Worm (Caenorhabditis elegans): ENCODE results near the gene mcm-3AP.

Gene mcm-3AP

DNA sequence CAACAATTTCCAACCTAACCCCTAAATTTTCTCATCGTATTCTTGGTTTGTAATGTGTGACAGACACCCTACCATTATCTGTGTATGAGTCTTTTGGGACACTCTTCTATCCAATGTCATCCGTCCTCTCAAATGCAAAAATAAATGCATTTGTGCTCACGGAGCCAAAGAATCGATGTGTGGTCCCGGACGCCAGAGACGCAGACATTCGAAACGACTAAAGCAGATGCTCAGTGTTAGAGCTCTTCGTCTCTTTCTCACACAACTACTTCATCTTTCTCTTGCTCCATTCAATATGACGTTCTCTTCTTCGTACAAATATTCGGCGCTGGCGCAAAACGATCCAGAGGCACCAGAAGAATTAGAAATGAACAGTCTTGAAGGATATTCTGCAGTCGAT, 31.1 kb downstream of the mcm-3AP start, which contains the start of gene unc-24 (continued):
- TF ChIP-seq sma-9 (GFP tag; optimal IDR thresholded peaks at IDR 0.05) (peak; percentile 16), sma-9 (tag; optimal IDR thresholded peaks at IDR 0.05) (no peak), ama-1 (optimal IDR thresholded peaks at IDR 0.05) (no peak), lsy-2 (tag; optimal IDR thresholded peaks at IDR 0.05) (no peak), gmeb-1 (tag; optimal IDR thresholded peaks at IDR 0.05) (no peak)

DNA sequence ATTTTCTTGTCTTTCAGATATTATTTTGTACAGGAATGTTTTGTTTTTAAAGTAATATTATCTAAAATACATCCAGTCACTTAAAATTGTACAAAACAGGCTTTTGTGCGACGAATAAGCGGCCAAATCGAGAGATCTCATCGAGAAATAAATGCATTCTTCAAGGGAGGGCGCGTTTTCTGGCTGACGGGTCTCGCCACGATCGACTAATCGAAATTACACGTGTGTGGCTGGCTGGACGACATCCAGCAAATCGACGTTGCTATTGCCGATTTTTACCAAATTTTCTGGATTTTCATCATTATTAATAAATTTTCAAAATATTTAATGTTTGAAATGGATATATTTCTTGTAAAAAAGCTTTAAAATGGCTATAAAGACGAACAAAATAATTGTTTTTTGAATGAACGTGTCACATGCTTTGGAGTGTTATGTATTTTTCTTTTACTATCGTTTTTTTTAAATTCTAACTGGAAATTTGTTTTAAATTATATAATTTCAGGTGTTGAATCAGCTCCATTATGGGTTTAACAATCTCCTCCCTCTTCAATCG, 33.6 kb downstream of the mcm-3AP start, which contains the start of gene arf-5:
Gene arf-5 (plus strand): TSS at position 503 of the 553 bp plus-strand sequence.
- peak; percentile 37 for TF ChIP-seq lin-13 (GFP tag; optimal IDR thresholded peaks at IDR 0.05)
- peak; percentile 42 for TF ChIP-seq nhr-129 (tag; optimal IDR thresholded peaks at IDR 0.05)
- no peak for TF ChIP-seq ama-1 (optimal IDR thresholded peaks at IDR 0.05)
- TF ChIP-seq ZK546.5 (tag; optimal IDR thresholded peaks at IDR 0.05): no peak
- TF ChIP-seq lsy-2 (tag; optimal IDR thresholded peaks at IDR 0.05): peak in 1 of 2 experiments; percentile 74
- peak; percentile 52 for TF ChIP-seq unc-55 (GFP tag; optimal IDR thresholded peaks at IDR 0.05)
- no peak for TF ChIP-seq sem-4 (tag; optimal IDR thresholded peaks at IDR 0.05)
- TF ChIP-seq lin-11 (tag; optimal IDR thresholded peaks at IDR 0.05): peak; percentile 9
- peak in 1 of 2 experiments; percentile 36 for TF ChIP-seq mdl-1 (tag; optimal IDR thresholded peaks at IDR 0.05)
- peak; percentile 48 for TF ChIP-seq C34F6.9 (tag; optimal IDR thresholded peaks at IDR 0.05)
- peak; percentile 73 for TF ChIP-seq crh-2 (tag; optimal IDR thresholded peaks at IDR 0.05)

DNA sequence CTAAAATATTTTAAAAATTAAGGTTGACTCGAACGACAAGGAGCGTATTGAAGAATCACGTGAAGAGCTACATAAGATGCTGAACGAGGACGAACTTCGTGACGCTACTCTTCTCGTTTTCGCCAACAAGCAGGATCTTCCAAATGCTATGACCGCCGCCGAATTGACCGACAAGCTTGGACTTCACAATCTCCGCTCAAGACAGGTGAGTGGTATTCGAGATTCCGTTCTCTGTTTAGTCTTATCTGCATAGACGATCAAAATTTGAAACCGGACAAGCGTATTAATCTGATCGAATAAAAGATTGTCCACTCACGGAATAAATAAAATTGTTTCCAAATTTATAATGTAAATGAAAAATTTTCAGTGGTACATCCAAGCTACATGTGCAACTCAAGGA, 34.5 kb downstream of the mcm-3AP start:
- TF ChIP-seq alr-1 (tag; optimal IDR thresholded peaks at IDR 0.05) (no peak), elt-1 (tag; optimal IDR thresholded peaks at IDR 0.05) (peak; percentile 4), lin-11 (tag; optimal IDR thresholded peaks at IDR 0.05) (no peak), sma-9 (GFP tag; optimal IDR thresholded peaks at IDR 0.05) (peak; percentile 4), sma-9 (tag; optimal IDR thresholded peaks at IDR 0.05) (no peak), mab-5 (tag; optimal IDR thresholded peaks at IDR 0.05) (no peak)

DNA sequence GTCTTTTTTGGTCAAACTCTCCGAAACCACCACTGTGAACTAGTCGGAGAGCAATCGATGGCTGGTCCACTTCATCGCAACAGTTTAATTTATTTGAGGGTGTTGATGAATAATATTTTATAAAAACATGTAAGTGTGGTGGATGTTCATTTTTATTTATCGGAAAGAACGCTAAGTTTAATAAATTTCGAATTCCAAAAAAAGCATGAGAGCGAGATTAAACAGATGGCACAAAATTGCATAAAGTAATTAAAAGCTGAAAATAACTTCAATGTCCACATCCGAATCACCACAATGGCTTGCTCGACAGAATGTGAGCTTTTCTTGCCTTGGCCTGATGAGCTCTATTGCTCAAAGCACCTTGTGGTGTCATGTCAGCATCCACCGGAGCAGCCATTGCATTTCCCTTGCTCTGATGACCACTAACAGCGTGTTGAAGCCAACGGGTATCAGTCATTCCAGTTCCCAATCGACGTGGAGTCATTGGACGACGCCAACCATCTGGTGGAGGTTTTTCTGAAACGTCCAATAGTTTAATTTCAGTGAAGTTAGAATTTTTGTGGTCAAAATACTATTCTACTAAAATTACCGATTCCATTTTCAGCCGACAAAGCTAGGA, 35.4 kb downstream of the mcm-3AP start:
- TF ChIP-seq nhr-25 (tag; optimal IDR thresholded peaks at IDR 0.05): peak; percentile 8
- TF ChIP-seq nhr-129 (tag; optimal IDR thresholded peaks at IDR 0.05): peak; percentile 19
- TF ChIP-seq ztf-11 (tag; optimal IDR thresholded peaks at IDR 0.05): no peak
- no peak for TF ChIP-seq lin-13 (GFP tag; optimal IDR thresholded peaks at IDR 0.05)
- TF ChIP-seq ceh-82 (tag; optimal IDR thresholded peaks at IDR 0.05): no peak

DNA sequence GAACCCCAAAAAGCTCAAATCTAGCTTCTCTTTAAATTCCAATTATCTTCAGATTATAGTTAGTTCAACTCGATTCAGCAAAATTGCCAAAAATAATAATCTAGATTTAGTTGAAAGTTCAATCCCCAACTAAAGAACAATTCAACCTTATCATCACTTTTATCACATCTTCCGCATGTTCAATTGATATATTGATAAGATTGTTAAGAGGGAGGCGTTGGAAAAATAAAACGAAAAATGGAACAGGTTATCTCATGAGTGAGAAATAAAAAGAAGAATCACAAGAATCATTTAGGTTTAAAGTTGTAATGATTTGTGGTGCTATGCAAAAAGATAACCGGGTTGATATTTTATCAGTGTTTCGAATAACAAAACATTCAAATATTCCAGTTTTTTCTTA, 37.3 kb downstream of the mcm-3AP start:
- no peak for TF ChIP-seq snpc-4 (tag; optimal IDR thresholded peaks at IDR 0.05)
- no peak for TF ChIP-seq nhr-129 (tag; optimal IDR thresholded peaks at IDR 0.05)
- TF ChIP-seq lin-13 (GFP tag; optimal IDR thresholded peaks at IDR 0.05): no peak
- peak; percentile 68 for TF ChIP-seq fos-1 (tag; optimal IDR thresholded peaks at IDR 0.05)
- peak; percentile 42 for TF ChIP-seq nhr-21 (tag; optimal IDR thresholded peaks at IDR 0.05)
- peak; percentile 57 for TF ChIP-seq nhr-25 (tag; optimal IDR thresholded peaks at IDR 0.05)
- TF ChIP-seq blmp-1 (tag; optimal IDR thresholded peaks at IDR 0.05; ENCODE audit: insufficient read depth): peak; percentile 14

DNA sequence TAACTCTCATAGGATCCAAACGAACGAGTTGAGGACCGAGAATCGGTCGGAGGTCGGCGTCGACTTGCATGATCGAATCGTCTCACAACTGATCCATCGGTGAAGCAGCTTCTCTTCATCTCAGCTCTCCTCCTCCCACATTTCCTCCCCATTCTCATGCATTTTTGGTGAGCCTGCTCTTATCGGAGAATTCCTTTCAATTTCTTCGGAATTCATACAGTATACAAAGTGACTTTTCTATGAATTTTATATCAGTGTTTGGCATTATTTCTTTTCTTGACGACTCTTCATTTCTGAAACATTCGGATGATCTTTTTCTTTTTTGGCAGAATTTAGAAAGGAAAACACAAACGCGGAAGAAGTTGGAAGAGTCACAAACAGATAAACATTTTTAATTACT, 38.6 kb downstream of the mcm-3AP start, which contains the start of gene mec-17:
Gene mec-17 (minus strand): TSS at position 101 of the 400 bp plus-strand sequence.
- TF ChIP-seq unc-55 (GFP tag; optimal IDR thresholded peaks at IDR 0.05) (peak; percentile 45), dmd-4 (tag; optimal IDR thresholded peaks at IDR 0.05) (no peak), skn-1 (tag; optimal IDR thresholded peaks at IDR 0.05) (no peak), unc-39 (tag; optimal IDR thresholded peaks at IDR 0.05) (no peak), ama-1 (optimal IDR thresholded peaks at IDR 0.05) (no peak), unc-62 (GFP tag; optimal IDR thresholded peaks at IDR 0.05) (no peak), ceh-82 (tag; optimal IDR thresholded peaks at IDR 0.05) (no peak)

DNA sequence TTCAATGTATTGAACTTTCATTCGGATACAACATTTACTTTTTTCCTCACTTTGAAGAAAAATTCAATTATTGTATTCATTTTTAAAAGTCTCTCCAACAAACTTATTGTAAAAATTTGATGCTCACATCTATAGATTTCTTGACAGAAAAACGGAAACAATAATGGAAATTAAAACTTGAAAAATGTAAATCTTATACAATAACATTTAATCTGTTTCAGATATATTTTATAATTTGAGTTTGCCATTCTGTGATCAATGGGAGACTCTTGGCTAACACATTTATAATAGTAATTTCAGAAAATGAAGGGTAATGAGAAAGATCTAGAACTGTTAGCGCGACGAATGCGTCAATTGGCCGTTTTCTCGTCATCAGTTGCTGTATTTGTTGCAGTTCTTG, 39.9 kb downstream of the mcm-3AP start, which contains the start of gene col-115:
Gene col-115 (plus strand): TSS at position 301 of the 400 bp plus-strand sequence.
- TF ChIP-seq dmd-4 (tag; optimal IDR thresholded peaks at IDR 0.05) (no peak), ZK546.5 (tag; optimal IDR thresholded peaks at IDR 0.05) (no peak), aly-2 (tag; optimal IDR thresholded peaks at IDR 0.05) (no peak), ztf-11 (tag; optimal IDR thresholded peaks at IDR 0.05) (no peak), nhr-12 (tag; optimal IDR thresholded peaks at IDR 0.05) (no peak)
